Worm (Caenorhabditis elegans): ENCODE results near the gene rpt-2.
A peak's percentile ranks its signal among the peaks of the same experiment; 100 is the strongest.

Gene rpt-2

DNA sequence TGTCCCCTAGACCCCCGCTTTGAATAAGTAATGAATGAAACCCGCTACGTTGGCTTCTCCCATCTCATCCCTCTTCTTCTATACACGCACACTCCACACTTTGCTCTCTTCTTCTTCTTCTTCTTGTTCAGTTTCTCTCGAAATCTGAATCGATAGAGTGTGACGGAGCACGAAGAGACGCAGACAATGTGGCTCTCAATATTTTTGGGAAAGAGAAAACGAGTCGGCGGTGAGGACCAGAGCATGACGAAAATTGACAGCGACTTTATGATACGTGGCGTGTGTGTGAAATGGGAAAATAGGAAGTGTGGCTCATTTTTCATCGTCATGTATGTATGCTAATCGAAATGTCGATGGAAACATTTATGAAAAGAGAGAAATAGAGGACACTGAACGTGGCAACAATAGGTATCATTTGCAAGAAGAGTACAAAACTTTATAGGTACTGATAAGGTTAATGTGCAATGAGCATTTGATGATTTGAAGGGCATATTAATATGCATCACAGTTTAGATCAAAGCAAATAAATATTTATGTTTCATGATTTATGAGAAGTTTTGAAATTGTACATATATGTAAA, 25.9 kb downstream of the rpt-2 start (continued):
- TF ChIP-seq nhr-76 (tag; optimal IDR thresholded peaks at IDR 0.05) (no peak), pha-4 (GFP tag; IDR thresholded peaks at IDR 0.05) (no peak), pha-4 (tag; optimal IDR thresholded peaks at IDR 0.05) (no peak), fkh-10 (GFP tag; optimal IDR thresholded peaks at IDR 0.05) (no peak), mep-1 (tag; optimal IDR thresholded peaks at IDR 0.05) (peak; percentile 67), ama-1 (optimal IDR thresholded peaks at IDR 0.05) (no peak), skn-1 (tag; optimal IDR thresholded peaks at IDR 0.05) (no peak), lin-1 (GFP tag; IDR thresholded peaks at IDR 0.05) (no peak), F37D6.2 (tag; optimal IDR thresholded peaks at IDR 0.05) (no peak), nhr-77 (tag; optimal IDR thresholded peaks at IDR 0.05) (peak; percentile 3), R02D3.7 (tag; optimal IDR thresholded peaks at IDR 0.05) (no peak), D1046.2 (GFP tag; IDR thresholded peaks at IDR 0.05) (no peak), madf-5 (GFP tag; IDR thresholded peaks at IDR 0.05) (no peak), arid-1 (GFP tag; conservative IDR thresholded peaks at IDR 0.05) (no peak), mxl-2 (GFP tag; conservative IDR thresholded peaks at IDR 0.05) (no peak), tra-1 (GFP tag; IDR thresholded peaks at IDR 0.05) (no peak), unc-62 (GFP tag; optimal IDR thresholded peaks at IDR 0.05 in 1 of 2) (peak in 1 of 2 experiments; percentile 97), unc-62 (tag; optimal IDR thresholded peaks at IDR 0.05) (no peak), zfp-2 (tag; optimal IDR thresholded peaks at IDR 0.05) (no peak), hmg-1.1 (GFP tag; IDR thresholded peaks at IDR 0.05) (peak; percentile 69), set-16 (GFP tag; IDR thresholded peaks at IDR 0.05) (no peak), nhr-102 (tag; optimal IDR thresholded peaks at IDR 0.05) (no peak), daf-16 (GFP tag; optimal IDR thresholded peaks at IDR 0.05) (no peak), daf-16 (tag; optimal IDR thresholded peaks at IDR 0.05) (peak; percentile 68), rbr-2 (tag; optimal IDR thresholded peaks at IDR 0.05) (peak; percentile 49), cey-2 (tag; optimal IDR thresholded peaks at IDR 0.05; ENCODE audit: borderline replicate concordance, insufficient read depth) (no peak), ceh-82 (tag; optimal IDR thresholded peaks at IDR 0.05) (no peak), fos-1 (tag; optimal IDR thresholded peaks at IDR 0.05) (no peak), F10B5.3 (tag; optimal IDR thresholded peaks at IDR 0.05) (no peak), nhr-237 (tag; optimal IDR thresholded peaks at IDR 0.05) (no peak), Y105C5A.15 (GFP tag; IDR thresholded peaks at IDR 0.05) (no peak), ceh-44 (GFP tag; IDR thresholded peaks at IDR 0.05) (no peak), F44E2.7 (GFP tag; IDR thresholded peaks at IDR 0.05) (no peak), dmd-8 (GFP tag; IDR thresholded peaks at IDR 0.05) (no peak), nhr-48 (tag; optimal IDR thresholded peaks at IDR 0.05) (peak; percentile 37), lin-39 (tag; optimal IDR thresholded peaks at IDR 0.05) (no peak), daf-12 (tag; optimal IDR thresholded peaks at IDR 0.05) (no peak), zip-2 (tag; optimal IDR thresholded peaks at IDR 0.05) (no peak), dve-1 (tag; optimal IDR thresholded peaks at IDR 0.05; ENCODE audit: insufficient read depth) (peak; percentile 24), egl-27 (tag; optimal IDR thresholded peaks at IDR 0.05) (no peak), nhr-28 (tag; optimal IDR thresholded peaks at IDR 0.05) (peak; percentile 80), vab-7 (GFP tag; IDR thresholded peaks at IDR 0.05) (no peak), hlh-30 (tag; optimal IDR thresholded peaks at IDR 0.05; ENCODE audit: insufficient read depth) (peak; percentile 78), ceh-32 (tag; optimal IDR thresholded peaks at IDR 0.05; ENCODE audit: poor library complexity) (no peak), egl-43 (GFP tag; IDR thresholded peaks at IDR 0.05) (no peak), ZK337.2 (GFP tag; IDR thresholded peaks at IDR 0.05) (no peak), ceh-28 (tag; optimal IDR thresholded peaks at IDR 0.05) (peak; percentile 27), zfp-3 (GFP tag; conservative IDR thresholded peaks at IDR 0.05) (no peak), saeg-2 (GFP tag; IDR thresholded peaks at IDR 0.05) (no peak), ceh-20 (GFP tag; IDR thresholded peaks at IDR 0.05) (peak; percentile 49; the same call in 1 of the 2 replicates), mdl-1 (tag; optimal IDR thresholded peaks at IDR 0.05) (peak in 1 of 2 experiments; percentile 43), daf-19 (GFP tag; conservative IDR thresholded peaks at IDR 0.05) (no peak)

Data from whole organism, L4 larva.